Worm (Caenorhabditis elegans) whole organism, mixed stage, embryonic: ENCODE data around the gene coq-8.

Experiments
- blmp-1 ChIP-seq: fragments of 150-350 bp; optimal IDR thresholded peaks from 2 replicates; lab custom pipeline; 2014; ENCODE audit warnings: missing biosample characterization, missing genetic modification characterization
- ceh-39 ChIP-seq: fragments of 150-350 bp; optimal IDR thresholded peaks from 2 replicates; lab custom pipeline; 2014; ENCODE audit warnings: missing biosample characterization, missing genetic modification characterization
- ceh-43 ChIP-seq: fragments of 200-800 bp; sonication (Bioruptor generic); optimal IDR thresholded peaks from 2 replicates; lab custom pipeline; 2018; ENCODE audit warnings: mild to moderate bottlenecking, missing genetic modification characterization, moderate library complexity, missing compliant biosample characterization
- ceh-83 ChIP-seq: fragments of 200-800 bp; sonication (Bioruptor generic); optimal IDR thresholded peaks from 2 replicates; lab custom pipeline; 2018; ENCODE audit warnings: mild to moderate bottlenecking, missing genetic modification characterization, missing compliant biosample characterization
- ces-1 ChIP-seq: fragments of 150-350 bp; optimal IDR thresholded peaks from 2 replicates; lab custom pipeline; 2014; ENCODE audit warnings: missing biosample characterization, missing genetic modification reagents, missing genetic modification characterization
- cnd-1 ChIP-seq: fragments of 200-800 bp; sonication (Bioruptor generic); optimal IDR thresholded peaks from 2 replicates; lab custom pipeline; 2018; ENCODE audit warnings: mild to moderate bottlenecking, missing genetic modification characterization, missing compliant biosample characterization
- drap-1 ChIP-seq: fragments of 200-800 bp; sonication (Bioruptor generic); optimal IDR thresholded peaks from 3 replicates; lab custom pipeline; 2018; ENCODE audit warnings: mild to moderate bottlenecking, missing genetic modification characterization, missing compliant biosample characterization
- elt-1 ChIP-seq: sonication (generic microtip); optimal IDR thresholded peaks from 2 replicates; lab custom pipeline; 2017; ENCODE audit warnings: missing genetic modification characterization, mild to moderate bottlenecking, missing compliant biosample characterization, antibody characterized with exemption, moderate library complexity, borderline replicate concordance; ENCODE audit not compliant: insufficient read depth
- elt-3 ChIP-seq: fragments of 150-350 bp; optimal IDR thresholded peaks from 2 replicates; lab custom pipeline; 2014; ENCODE audit warnings: missing biosample characterization, missing genetic modification characterization
- flh-1 ChIP-seq: fragments of 200-800 bp; sonication (Bioruptor generic); optimal IDR thresholded peaks from 2 replicates; lab custom pipeline; 2018; ENCODE audit warnings: mild to moderate bottlenecking, missing genetic modification characterization, moderate library complexity, missing compliant biosample characterization
- ham-2 ChIP-seq: fragments of 200-800 bp; sonication (Bioruptor generic); optimal IDR thresholded peaks from 2 replicates; lab custom pipeline; 2018; ENCODE audit warnings: mild to moderate bottlenecking, missing genetic modification characterization, missing compliant biosample characterization
- hlh-1 ChIP-seq: fragments of 150-350 bp; optimal IDR thresholded peaks from 2 replicates; lab custom pipeline; 2014; ENCODE audit warnings: missing biosample characterization, missing genetic modification reagents, missing genetic modification characterization
- lin-13 ChIP-seq: fragments of 150-350 bp; optimal IDR thresholded peaks from 2 replicates; lab custom pipeline; 2014; ENCODE audit warnings: missing biosample characterization, missing genetic modification characterization
- lin-32 ChIP-seq: fragments of 200-800 bp; sonication (Bioruptor generic); optimal IDR thresholded peaks from 2 replicates; lab custom pipeline; 2018; ENCODE audit warnings: mild to moderate bottlenecking, missing genetic modification characterization, missing compliant biosample characterization
- mab-5 ChIP-seq: fragments of 150-350 bp; optimal IDR thresholded peaks from 2 replicates; lab custom pipeline; 2014; ENCODE audit warnings: missing biosample characterization, missing genetic modification characterization
- mep-1 ChIP-seq: fragments of 150-350 bp; optimal IDR thresholded peaks from 2 replicates; lab custom pipeline; 2017; ENCODE audit warnings: missing biosample characterization, missing genetic modification reagents, missing genetic modification characterization, inconsistent platforms
- mls-2 ChIP-seq: sonication (generic microtip); optimal IDR thresholded peaks from 2 replicates; lab custom pipeline; 2016; ENCODE audit warnings: mild to moderate bottlenecking, missing genetic modification characterization, moderate library complexity, missing compliant biosample characterization
- nhr-2 ChIP-seq: fragments of 150-350 bp; optimal IDR thresholded peaks from 2 replicates; lab custom pipeline; 2014; ENCODE audit warnings: missing biosample characterization, missing genetic modification characterization
- nhr-237 ChIP-seq: fragments of 150-350 bp; optimal IDR thresholded peaks from 2 replicates; lab custom pipeline; 2014; ENCODE audit warnings: missing biosample characterization, missing genetic modification characterization
- nhr-28 ChIP-seq: fragments of 150-350 bp; optimal IDR thresholded peaks from 2 replicates; lab custom pipeline; 2014; ENCODE audit warnings: missing biosample characterization, missing genetic modification characterization
- nhr-76 ChIP-seq: sonication (generic microtip); optimal IDR thresholded peaks from 2 replicates; lab custom pipeline; 2017; ENCODE audit warnings: missing biosample characterization, missing genetic modification characterization
- pha-4 ChIP-seq: fragments of 150-350 bp; optimal IDR thresholded peaks from 2 replicates; lab custom pipeline; 2018; ENCODE audit warnings: missing biosample characterization, missing genetic modification reagents, missing genetic modification characterization
- sem-2 ChIP-seq: fragments of 200-800 bp; sonication (Bioruptor generic); optimal IDR thresholded peaks from 2 replicates; lab custom pipeline; 2018; ENCODE audit warnings: mild to moderate bottlenecking, missing genetic modification characterization, missing compliant biosample characterization
- snpc-4 ChIP-seq: fragments of 150-350 bp; optimal IDR thresholded peaks from 2 replicates; lab custom pipeline; 2014; ENCODE audit warnings: missing biosample characterization, missing genetic modification characterization
- tbx-8 ChIP-seq: fragments of 200-800 bp; sonication (Bioruptor generic); optimal IDR thresholded peaks from 2 replicates; lab custom pipeline; 2018; ENCODE audit warnings: mild to moderate bottlenecking, missing genetic modification characterization, moderate library complexity, missing compliant biosample characterization
- unc-120 ChIP-seq: sonication (generic microtip); optimal IDR thresholded peaks from 2 replicates; lab custom pipeline; 2017; ENCODE audit warnings: missing genetic modification characterization, missing compliant biosample characterization; ENCODE audit not compliant: poor library complexity, severe bottlenecking
- zip-8 ChIP-seq: fragments of 150-350 bp; optimal IDR thresholded peaks from 2 replicates; lab custom pipeline; 2014; ENCODE audit warnings: missing biosample characterization, missing genetic modification characterization
- ztf-11 ChIP-seq: fragments of 150-350 bp; optimal IDR thresholded peaks from 2 replicates; lab custom pipeline; 2014; ENCODE audit warnings: missing biosample characterization, missing genetic modification characterization

Gene coq-8

ce11 chrIII:4859039-4859438, 4.2 kb upstream of the coq-8 start, which contains the start of gene C35D10.6:
Gene C35D10.6, plus strand, starts transcription at chrIII:4859339.
- no peak for TF ChIP-seq pha-4 (tag; lab: Kevin White, UChicago)
- no peak for TF ChIP-seq mep-1 (tag; lab: Kevin White, UChicago)
- TF ChIP-seq ceh-43 (GFP tag; lab: Kevin White, UChicago), result no peak
- TF ChIP-seq ces-1, result no peak
- TF ChIP-seq blmp-1 (tag; lab: Kevin White, UChicago), result no peak
- no peak for TF ChIP-seq cnd-1 (tag; lab: Kevin White, UChicago)
- TF ChIP-seq flh-1 (GFP tag; lab: Kevin White, UChicago), result no peak
- TF ChIP-seq sem-2 (GFP tag; lab: Kevin White, UChicago), result no peak
- TF ChIP-seq unc-120 (tag; lab: Kevin White, UChicago), result no peak

ce11 chrIII:4861744-4862401, 1.4 kb upstream of the coq-8 start, which contains the start of the genes C35D10.10 and C35D10.5:
Gene C35D10.10, minus strand, starts transcription at chrIII:4861794.
Gene C35D10.5, plus strand, starts transcription at chrIII:4862351.
- no peak for TF ChIP-seq ham-2
- TF ChIP-seq lin-13 (tag; lab: Kevin White, UChicago), result no peak
- no peak for TF ChIP-seq ztf-11 (tag; lab: Kevin White, UChicago)
- no peak for TF ChIP-seq zip-8 (tag; lab: Kevin White, UChicago)
- TF ChIP-seq nhr-28, result no peak
- no peak for TF ChIP-seq lin-32 (GFP tag; lab: Kevin White, UChicago)
- no peak for TF ChIP-seq drap-1 (GFP tag; lab: Kevin White, UChicago)
- TF ChIP-seq nhr-76 (tag; lab: Kevin White, UChicago), result no peak
- TF ChIP-seq hlh-1 (tag; lab: Kevin White, UChicago), result no peak

ce11 chrIII:4866762-4867161, 3.5 kb downstream of the coq-8 start, which contains the start of gene C35D10.17:
Gene C35D10.17, plus strand, starts transcription at chrIII:4867062.
- TF ChIP-seq mls-2 (tag; lab: Kevin White, UChicago), result no peak
- TF ChIP-seq ceh-83, result no peak
- TF ChIP-seq elt-3 (tag; lab: Kevin White, UChicago), result no peak
- TF ChIP-seq ces-1, result no peak
- TF ChIP-seq elt-1, result no peak
- no peak for TF ChIP-seq zip-8 (tag; lab: Kevin White, UChicago)
- no peak for TF ChIP-seq nhr-2
- TF ChIP-seq ceh-43 (GFP tag; lab: Kevin White, UChicago), result no peak
- TF ChIP-seq nhr-28, result no peak

- TF ChIP-seq tbx-8 (no peak), elt-1 (no peak), lin-32 (GFP tag; lab: Kevin White, UChicago) (no peak), snpc-4 (tag; lab: Kevin White, UChicago) (no peak), flh-1 (GFP tag; lab: Kevin White, UChicago) (no peak), mep-1 (tag; lab: Kevin White, UChicago) (no peak), ham-2 (no peak), cnd-1 (tag; lab: Kevin White, UChicago) (no peak), nhr-237 (tag; lab: Kevin White, UChicago) (no peak), lin-13 (tag; lab: Kevin White, UChicago) (no peak), mls-2 (tag; lab: Kevin White, UChicago) (no peak), pha-4 (tag; lab: Kevin White, UChicago) (no peak), elt-3 (tag; lab: Kevin White, UChicago) (no peak), ceh-39 (tag; lab: Kevin White, UChicago) (no peak), blmp-1 (tag; lab: Kevin White, UChicago) (no peak)
Observed at ce11 chrIII:4868643-4869042, 5.4 kb downstream of the coq-8 start, which contains the start of the genes msd-4 and C35D10.3. Gene msd-4, minus strand, starts transcription at chrIII:4868743. Gene C35D10.3, plus strand, starts transcription at chrIII:4868921.

ce11 chrIII:4870478-4870877, 7.3 kb downstream of the coq-8 start, which contains the start of gene gipc-1:
Gene gipc-1, plus strand, starts transcription at chrIII:4870778.
- TF ChIP-seq zip-8 (tag; lab: Kevin White, UChicago) (no peak), mab-5 (tag; lab: Kevin White, UChicago) (no peak), snpc-4 (tag; lab: Kevin White, UChicago) (no peak)

ce11 chrIII:4873395-4873794, 10.2 kb downstream of the coq-8 start:
- no peak for TF ChIP-seq tbx-8
- TF ChIP-seq nhr-237 (tag; lab: Kevin White, UChicago), result no peak
- no peak for TF ChIP-seq nhr-76 (tag; lab: Kevin White, UChicago)
